Worm (Caenorhabditis elegans) whole organism, late embryonic: ENCODE results near the gene Y79H2A.2.

ENCODE experiments used
- ceh-2 ChIP-seq: sonication (generic microtip); optimal IDR thresholded peaks from 2 replicates; lab custom pipeline; 2016; ENCODE audit warnings: missing genotype, missing genetic modification characterization, missing compliant biosample characterization
- gmeb-2 ChIP-seq: sonication (generic microtip); optimal IDR thresholded peaks from 2 replicates; lab custom pipeline; 2016; ENCODE audit warnings: missing genetic modification characterization, inconsistent platforms, missing compliant biosample characterization
- rnt-1 ChIP-seq: sonication (generic microtip); optimal IDR thresholded peaks from 2 replicates; lab custom pipeline; 2016; ENCODE audit warnings: missing genetic modification characterization, missing compliant biosample characterization
- tbx-2 ChIP-seq: sonication (generic microtip); optimal IDR thresholded peaks from 2 replicates; lab custom pipeline; 2016; ENCODE audit warnings: missing genetic modification characterization, missing compliant biosample characterization

DNA sequence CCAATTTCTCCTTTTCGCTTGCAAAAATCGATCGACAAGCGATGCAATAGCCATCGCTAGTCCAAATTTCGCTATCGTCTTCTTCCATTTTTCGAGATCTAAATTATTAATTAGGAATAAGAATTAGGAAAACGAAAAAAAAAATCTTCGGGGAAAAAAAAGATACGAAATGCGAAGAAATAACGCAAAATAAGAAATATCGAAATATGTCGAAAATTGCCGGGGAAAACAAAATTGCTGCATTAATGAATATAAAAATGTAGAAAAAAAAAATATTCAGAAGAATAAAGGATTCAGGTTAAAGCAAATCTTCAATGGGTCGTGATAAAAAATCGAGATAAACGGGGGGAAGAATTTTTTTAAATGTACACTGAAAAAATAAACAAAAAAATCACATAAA is 21.6 kb upstream of the Y79H2A.2 start, which contains the start of gene Y79H2A.3:
- no peak for TF ChIP-seq ceh-2
- TF ChIP-seq tbx-2 (tag; lab: Kevin White, UChicago): no peak
- no peak for TF ChIP-seq rnt-1 (tag; lab: Kevin White, UChicago)
- TF ChIP-seq gmeb-2 (tag; lab: Kevin White, UChicago): no peak
